Worm (Caenorhabditis elegans) whole organism, L4 larva: ENCODE measurements around the gene K12H6.6.

ENCODE experiments used
- ama-1 ChIP-seq: fragments of 150-350 bp; optimal IDR thresholded peaks from 2 replicates; lab custom pipeline; 2014; ENCODE audit warnings: inconsistent platforms, mixed read lengths
- fkh-10 ChIP-seq: fragments of 150-350 bp; optimal IDR thresholded peaks from 2 replicates; lab custom pipeline; 2014; ENCODE audit warnings: missing biosample characterization, missing genetic modification reagents, missing genetic modification characterization
- fos-1 ChIP-seq: fragments of 150-350 bp; optimal IDR thresholded peaks from 2 replicates; lab custom pipeline; 2014; ENCODE audit warnings: missing biosample characterization, missing genetic modification characterization
- lin-13 ChIP-seq: fragments of 150-350 bp; optimal IDR thresholded peaks from 2 replicates; lab custom pipeline; 2014; ENCODE audit warnings: missing biosample characterization, missing genetic modification reagents, missing genetic modification characterization
- madf-9 ChIP-seq: fragments of 200-800 bp; sonication (Bioruptor generic); conservative IDR thresholded peaks from 2 replicates; pipeline ENCODE4 v1.3.6; 2022; ENCODE audit warnings: missing genetic modification reagents, missing genetic modification characterization, missing compliant biosample characterization
- nhr-237 ChIP-seq: sonication (generic microtip); optimal IDR thresholded peaks from 2 replicates; lab custom pipeline; 2017; ENCODE audit warnings: missing biosample characterization, missing genetic modification characterization
- nhr-28 ChIP-seq: fragments of 150-350 bp; optimal IDR thresholded peaks from 2 replicates; lab custom pipeline; 2014; ENCODE audit warnings: missing biosample characterization, missing genetic modification characterization
- nhr-48 ChIP-seq: sonication (generic microtip); optimal IDR thresholded peaks from 2 replicates; lab custom pipeline; 2016; ENCODE audit warnings: mild to moderate bottlenecking, missing genetic modification characterization, missing compliant biosample characterization
- nhr-76 ChIP-seq: fragments of 150-350 bp; optimal IDR thresholded peaks from 2 replicates; lab custom pipeline; 2014; ENCODE audit warnings: missing biosample characterization, missing genetic modification characterization
- php-3 ChIP-seq: fragments of 200-800 bp; sonication (Bioruptor generic); IDR thresholded peaks from 2 replicates; pipeline ENCODE4 v1.3.6; 2022; ENCODE audit warnings: missing genetic modification reagents, missing genetic modification characterization, missing compliant biosample characterization
- snpc-1.2 ChIP-seq: fragments of 200-800 bp; sonication (Bioruptor generic); IDR thresholded peaks from 2 replicates; pipeline ENCODE4 v1.3.6; 2022; ENCODE audit warnings: missing genetic modification reagents, missing genetic modification characterization, missing compliant biosample characterization
- unc-39 ChIP-seq: sonication (generic microtip); optimal IDR thresholded peaks from 2 replicates; lab custom pipeline; 2017; ENCODE audit warnings: missing biosample characterization, missing genetic modification characterization
- zfp-2 ChIP-seq: sonication (generic microtip); optimal IDR thresholded peaks from 2 replicates; lab custom pipeline; 2016; ENCODE audit warnings: mild to moderate bottlenecking, missing genetic modification characterization, missing compliant biosample characterization

DNA sequence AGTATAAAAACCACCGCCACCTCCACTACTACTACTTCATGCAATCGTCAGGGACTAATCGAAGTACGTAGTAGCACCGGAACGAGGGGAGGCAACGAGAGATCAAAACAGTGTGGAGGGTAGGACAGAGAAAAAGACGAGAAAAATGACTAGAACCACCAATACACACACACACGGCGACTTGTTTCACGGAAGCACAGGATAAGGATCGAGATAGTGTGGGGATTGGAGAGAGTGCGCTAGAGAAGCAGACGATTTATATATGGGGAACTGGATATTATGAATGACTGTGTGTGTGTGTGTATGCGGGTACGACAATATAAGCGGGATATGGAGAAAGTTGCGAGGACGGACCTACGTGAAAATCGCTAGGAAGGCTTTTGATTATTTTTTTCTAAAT is 23.8 kb upstream of the K12H6.6 start:
- TF ChIP-seq unc-39 (tag; lab: Kevin White, UChicago) (no peak), fos-1 (tag; lab: Kevin White, UChicago) (no peak), zfp-2 (tag; lab: Kevin White, UChicago) (no peak), lin-13 (no peak), fkh-10 (no peak), snpc-1.2 (no peak), nhr-76 (tag; lab: Kevin White, UChicago) (no peak), ama-1 (lab: Kevin White, UChicago) (no peak), nhr-28 (tag; lab: Kevin White, UChicago) (peak; percentile 53), nhr-48 (no peak), madf-9 (no peak), nhr-237 (no peak), php-3 (GFP tag; lab: Robert Waterston, UW) (no peak)
